Worm (Caenorhabditis elegans) whole organism, L1 larva: ENCODE data around the gene B0416.2.

ENCODE experiments used
- C34B4.2 ChIP-seq: sonication (generic microtip); optimal IDR thresholded peaks from 2 replicates; lab custom pipeline; 2017; ENCODE audit warnings: mild to moderate bottlenecking, missing genetic modification characterization, missing compliant biosample characterization
- F16B12.6 ChIP-seq: fragments of 150-350 bp; optimal IDR thresholded peaks from 2 replicates; lab custom pipeline; 2014; ENCODE audit warnings: missing biosample characterization, missing genetic modification characterization
- Y116A8C.19 ChIP-seq: sonication (generic microtip); optimal IDR thresholded peaks from 2 replicates; lab custom pipeline; 2016; ENCODE audit warnings: missing compliant biosample characterization, missing genetic modification characterization, borderline replicate concordance
- aha-1 ChIP-seq: fragments of 150-350 bp; optimal IDR thresholded peaks from 2 replicates; lab custom pipeline; 2014; ENCODE audit warnings: missing biosample characterization, missing genetic modification characterization
- ama-1 ChIP-seq: fragments of 150-350 bp; optimal IDR thresholded peaks from 2 replicates; lab custom pipeline; 2014
- blmp-1 ChIP-seq: fragments of 150-350 bp; optimal IDR thresholded peaks from 2 replicates; lab custom pipeline; 2014; ENCODE audit warnings: missing biosample characterization, missing genetic modification characterization
- ceh-90 ChIP-seq: sonication (generic microtip); optimal IDR thresholded peaks from 2 replicates; lab custom pipeline; 2016; ENCODE audit warnings: missing genetic modification characterization, missing compliant biosample characterization
- ces-1 ChIP-seq: fragments of 150-350 bp; optimal IDR thresholded peaks from 2 replicates; lab custom pipeline; 2014; ENCODE audit warnings: missing biosample characterization, missing genetic modification reagents, missing genetic modification characterization
- dpl-1 ChIP-seq, 3 experiments: fragments of 150-350 bp in 2 of 3; sonication (generic microtip) in 1 of 3; optimal IDR thresholded peaks; 2 replicates each; lab custom pipeline; 2014 to 2017; ENCODE audit warnings: missing biosample characterization in 3 of 3, missing genetic modification characterization in 3 of 3, missing genetic modification reagents in 3 of 3
- dsc-1 ChIP-seq: sonication (generic microtip); optimal IDR thresholded peaks from 2 replicates; lab custom pipeline; 2016; ENCODE audit warnings: mild to moderate bottlenecking, missing genetic modification characterization, missing compliant biosample characterization
- efl-1 ChIP-seq, 4 experiments: fragments of 150-350 bp; optimal IDR thresholded peaks in 3 of 4; peaks in 1 of 4; 1 replicate in 1 of 4; 2 replicates in 3 of 4; lab custom pipeline; 2014; ENCODE audit warnings: missing biosample characterization in 2 of 4, missing genetic modification characterization in 2 of 4, missing genetic modification reagents in 2 of 4
- efl-3 ChIP-seq: fragments of 200-800 bp; sonication (Bioruptor generic); optimal IDR thresholded peaks from 2 replicates; lab custom pipeline; 2018; ENCODE audit warnings: mild to moderate bottlenecking, missing genetic modification characterization, missing compliant biosample characterization
- egl-27 ChIP-seq, 2 experiments: fragments of 150-350 bp in 1 of 2; sonication (generic microtip); optimal IDR thresholded peaks; 3 replicates each; lab custom pipeline; 2017 to 2018; ENCODE audit warnings: missing biosample characterization in 2 of 2, missing genetic modification characterization in 2 of 2, missing genetic modification reagents in 2 of 2
- elt-2 ChIP-seq: sonication (generic microtip); optimal IDR thresholded peaks from 2 replicates; lab custom pipeline; 2016; ENCODE audit warnings: missing genetic modification characterization, mild to moderate bottlenecking, inconsistent platforms, missing compliant biosample characterization, missing genetic modification reagents
- ets-5 ChIP-seq: fragments of 200-800 bp; sonication (Bioruptor generic); IDR thresholded peaks from 2 replicates; pipeline ENCODE4 v1.3.6; 2022; ENCODE audit warnings: missing genetic modification characterization, missing compliant biosample characterization
- fkh-4 ChIP-seq: sonication (generic microtip); optimal IDR thresholded peaks from 2 replicates; lab custom pipeline; 2016; ENCODE audit warnings: missing compliant biosample characterization, missing genetic modification characterization, borderline replicate concordance
- hlh-4 ChIP-seq: sonication (generic microtip); optimal IDR thresholded peaks from 2 replicates; lab custom pipeline; 2016; ENCODE audit warnings: mild to moderate bottlenecking, missing genetic modification characterization, missing compliant biosample characterization
- irx-1 ChIP-seq: sonication (generic microtip); optimal IDR thresholded peaks from 2 replicates; lab custom pipeline; 2016; ENCODE audit warnings: missing genetic modification characterization, missing compliant biosample characterization
- lin-13 ChIP-seq: fragments of 150-350 bp; optimal IDR thresholded peaks from 2 replicates; lab custom pipeline; 2014; ENCODE audit warnings: missing biosample characterization, missing genetic modification reagents, missing genetic modification characterization
- lin-14 ChIP-seq: fragments of 200-800 bp; sonication (Bioruptor generic); optimal IDR thresholded peaks from 2 replicates; lab custom pipeline; 2018; ENCODE audit warnings: mild to moderate bottlenecking, missing genetic modification characterization, moderate library complexity, missing compliant biosample characterization
- lir-3 ChIP-seq: sonication (generic microtip); optimal IDR thresholded peaks from 2 replicates; lab custom pipeline; 2016; ENCODE audit warnings: mild to moderate bottlenecking, missing genetic modification characterization, moderate library complexity, missing compliant biosample characterization; ENCODE audit not compliant: poor library complexity
- lsy-2 ChIP-seq, 2 experiments: fragments of 150-350 bp; optimal IDR thresholded peaks; 2 replicates each; lab custom pipeline; 2014; ENCODE audit warnings: missing biosample characterization in 2 of 2, missing genetic modification characterization in 2 of 2
- mef-2 ChIP-seq: fragments of 150-350 bp; optimal IDR thresholded peaks from 2 replicates; lab custom pipeline; 2014; ENCODE audit warnings: missing biosample characterization, missing genetic modification characterization
- mep-1 ChIP-seq: fragments of 150-350 bp; optimal IDR thresholded peaks from 2 replicates; lab custom pipeline; 2014; ENCODE audit warnings: missing biosample characterization, missing genetic modification characterization
- nhr-11 ChIP-seq: fragments of 150-350 bp; optimal IDR thresholded peaks from 2 replicates; lab custom pipeline; 2014; ENCODE audit warnings: missing biosample characterization, missing genetic modification characterization
- nhr-19 ChIP-seq: fragments of 200-800 bp; sonication (Bioruptor generic); conservative IDR thresholded peaks from 2 replicates; pipeline ENCODE4 v1.3.6; 2022; ENCODE audit warnings: missing genetic modification characterization, missing compliant biosample characterization
- nhr-20 ChIP-seq: sonication (generic microtip); optimal IDR thresholded peaks from 2 replicates; lab custom pipeline; 2016; ENCODE audit warnings: mild to moderate bottlenecking, missing genetic modification characterization, missing compliant biosample characterization
- nhr-28 ChIP-seq: fragments of 150-350 bp; optimal IDR thresholded peaks from 2 replicates; lab custom pipeline; 2014; ENCODE audit warnings: missing biosample characterization, missing genetic modification characterization
- nhr-47 ChIP-seq: sonication (generic microtip); optimal IDR thresholded peaks from 2 replicates; lab custom pipeline; 2016; ENCODE audit warnings: mild to moderate bottlenecking, missing genetic modification characterization, moderate library complexity, missing compliant biosample characterization
- nhr-71 ChIP-seq: sonication (generic microtip); optimal IDR thresholded peaks from 2 replicates; lab custom pipeline; 2016; ENCODE audit warnings: mild to moderate bottlenecking, missing genetic modification characterization, moderate library complexity, missing compliant biosample characterization
- nhr-76 ChIP-seq: sonication (generic microtip); optimal IDR thresholded peaks from 2 replicates; lab custom pipeline; 2017; ENCODE audit warnings: missing biosample characterization, missing genetic modification characterization
- nhr-84 ChIP-seq: sonication (generic microtip); optimal IDR thresholded peaks from 2 replicates; lab custom pipeline; 2017; ENCODE audit warnings: missing biosample characterization, missing genetic modification characterization
- nhr-85 ChIP-seq: sonication (generic microtip); peaks from one replicate; lab custom pipeline; 2016; ENCODE audit warnings: missing genetic modification characterization, inconsistent platforms, missing compliant biosample characterization
- nhr-90 ChIP-seq: sonication (generic microtip); optimal IDR thresholded peaks from 2 replicates; lab custom pipeline; 2016; ENCODE audit warnings: mild to moderate bottlenecking, missing genetic modification characterization, missing compliant biosample characterization; ENCODE audit not compliant: poor library complexity
- pag-3 ChIP-seq: sonication (generic microtip); optimal IDR thresholded peaks from 2 replicates; lab custom pipeline; 2017; ENCODE audit warnings: missing genetic modification characterization, mild to moderate bottlenecking, missing compliant biosample characterization, antibody characterized with exemption, borderline replicate concordance; ENCODE audit not compliant: insufficient read depth
- pax-3 ChIP-seq: fragments of 200-800 bp; sonication (Bioruptor generic); optimal IDR thresholded peaks from 2 replicates; lab custom pipeline; 2018; ENCODE audit warnings: mild to moderate bottlenecking, missing genetic modification characterization, moderate library complexity, missing compliant biosample characterization
- pqm-1 ChIP-seq: sonication (generic microtip); optimal IDR thresholded peaks from 3 replicates; lab custom pipeline; 2017; ENCODE audit warnings: missing biosample characterization, missing genetic modification characterization
- snpc-4 ChIP-seq: fragments of 150-350 bp; optimal IDR thresholded peaks from 2 replicates; lab custom pipeline; 2014; ENCODE audit warnings: missing biosample characterization, missing genetic modification characterization
- sox-4 ChIP-seq: sonication (generic microtip); optimal IDR thresholded peaks from 2 replicates; lab custom pipeline; 2016; ENCODE audit warnings: missing genetic modification characterization, missing compliant biosample characterization
- sptf-1 ChIP-seq: fragments of 150-350 bp; optimal IDR thresholded peaks from 2 replicates; lab custom pipeline; 2014; ENCODE audit warnings: missing biosample characterization, missing genetic modification characterization
- sup-37 ChIP-seq: fragments of 200-800 bp; sonication (Bioruptor generic); optimal IDR thresholded peaks from 2 replicates; lab custom pipeline; 2018; ENCODE audit warnings: mild to moderate bottlenecking, missing genetic modification characterization, missing compliant biosample characterization
- swsn-7 ChIP-seq: sonication (generic microtip); optimal IDR thresholded peaks from 2 replicates; lab custom pipeline; 2016; ENCODE audit warnings: missing genetic modification characterization, missing compliant biosample characterization
- tlp-1 ChIP-seq: fragments of 150-350 bp; optimal IDR thresholded peaks from 2 replicates; lab custom pipeline; 2014; ENCODE audit warnings: missing biosample characterization, missing genetic modification characterization
- unc-130 ChIP-seq: fragments of 150-350 bp; optimal IDR thresholded peaks from 2 replicates; lab custom pipeline; 2017; ENCODE audit warnings: missing biosample characterization, missing genetic modification characterization, inconsistent platforms
- unc-30 ChIP-seq: sonication (generic microtip); optimal IDR thresholded peaks from 2 replicates; lab custom pipeline; 2017; ENCODE audit warnings: missing biosample characterization, missing genetic modification characterization
- unc-62 ChIP-seq: fragments of 150-350 bp; optimal IDR thresholded peaks from 2 replicates; lab custom pipeline; 2014; ENCODE audit warnings: missing biosample characterization, missing genetic modification reagents, missing genetic modification characterization
- unc-86 ChIP-seq: sonication (generic microtip); optimal IDR thresholded peaks from 2 replicates; lab custom pipeline; 2016; ENCODE audit warnings: missing genetic modification characterization, missing compliant biosample characterization
- vab-15 ChIP-seq: sonication (generic microtip); optimal IDR thresholded peaks from 2 replicates; lab custom pipeline; 2017; ENCODE audit warnings: missing genotype, mild to moderate bottlenecking, missing genetic modification characterization, missing compliant biosample characterization

The B0416.2 gene

ce11 chrX:9261626-9262189 is 37.2 kb upstream of the B0416.2 start:
- TF ChIP-seq unc-86 (tag; lab: Kevin White, UChicago) (no peak), ama-1 (lab: Kevin White, UChicago) (peak; percentile 61), elt-2 (tag; lab: Kevin White, UChicago) (peak; percentile 60)

ce11 chrX:9264231-9264630 is 34.7 kb upstream of the B0416.2 start, which contains the start of gene F18G5.6:
TSS of gene F18G5.6 (minus strand) at chrX:9264331.
- TF ChIP-seq nhr-85 (tag; lab: Kevin White, UChicago) (no peak), tlp-1 (tag; lab: Kevin White, UChicago) (no peak), aha-1 (tag; lab: Kevin White, UChicago) (no peak), C34B4.2 (tag; lab: Kevin White, UChicago) (no peak), sox-4 (tag; lab: Kevin White, UChicago) (no peak), pag-3 (no peak), ces-1 (GFP tag; lab: Kevin White, UChicago) (no peak), sptf-1 (tag; lab: Kevin White, UChicago) (no peak), vab-15 (tag; lab: Kevin White, UChicago) (no peak), unc-86 (tag; lab: Kevin White, UChicago) (no peak), unc-62 (GFP tag; lab: Kevin White, UChicago) (no peak), fkh-4 (no peak), unc-30 (tag; lab: Kevin White, UChicago) (no peak), efl-3 (no peak), swsn-7 (tag; lab: Kevin White, UChicago) (no peak), egl-27 (tag; optimal IDR thresholded peaks at IDR 0.05; lab: Kevin White, UChicago) (no peak), ceh-90 (tag; lab: Kevin White, UChicago) (no peak), pqm-1 (tag; lab: Kevin White, UChicago) (no peak)

- TF ChIP-seq nhr-84 (tag; lab: Kevin White, UChicago), result no peak
- TF ChIP-seq unc-62 (GFP tag; lab: Kevin White, UChicago), result no peak
- no peak for TF ChIP-seq nhr-11
- no peak for TF ChIP-seq ces-1 (GFP tag; lab: Kevin White, UChicago)
- no peak for TF ChIP-seq ceh-90 (tag; lab: Kevin White, UChicago)
- TF ChIP-seq lin-14 (GFP tag; lab: Kevin White, UChicago), result peak; percentile 71
- no peak for TF ChIP-seq blmp-1 (tag; lab: Kevin White, UChicago)
- no peak for TF ChIP-seq sup-37 (GFP tag; lab: Kevin White, UChicago)
- no peak for TF ChIP-seq swsn-7 (tag; lab: Kevin White, UChicago)
- TF ChIP-seq nhr-28, result no peak
- no peak for TF ChIP-seq efl-1 (optimal IDR thresholded peaks at IDR 0.05; lab: Kevin White, UChicago)
- no peak for TF ChIP-seq efl-1 (GFP tag; optimal IDR thresholded peaks at IDR 0.05 in 1 of 2; lab: Kevin White, UChicago)
- TF ChIP-seq lin-13 (GFP tag; lab: Kevin White, UChicago), result no peak
- TF ChIP-seq lsy-2 (tag; optimal IDR thresholded peaks at IDR 0.05; lab: Kevin White, UChicago), result peak in 1 of 2 experiments; percentile 17
- TF ChIP-seq hlh-4, result no peak
- TF ChIP-seq nhr-90 (tag; lab: Kevin White, UChicago), result peak; percentile 26
- no peak for TF ChIP-seq pax-3 (tag; lab: Kevin White, UChicago)
- TF ChIP-seq C34B4.2 (tag; lab: Kevin White, UChicago), result no peak
- no peak for TF ChIP-seq dsc-1 (tag; lab: Kevin White, UChicago)
- no peak for TF ChIP-seq F16B12.6 (tag; lab: Kevin White, UChicago)
- TF ChIP-seq nhr-20 (tag; lab: Kevin White, UChicago), result peak; percentile 55
- no peak for TF ChIP-seq Y116A8C.19 (tag; lab: Kevin White, UChicago)
- no peak for TF ChIP-seq dpl-1 (GFP tag; optimal IDR thresholded peaks at IDR 0.05; lab: Kevin White, UChicago)
- no peak for TF ChIP-seq mef-2
- TF ChIP-seq nhr-76, result no peak
- TF ChIP-seq lir-3, result no peak
- no peak for TF ChIP-seq ets-5 (GFP tag; lab: Robert Waterston, UW)
- no peak for TF ChIP-seq snpc-4 (tag; lab: Kevin White, UChicago)
- peak; percentile 17 for TF ChIP-seq nhr-19
- TF ChIP-seq unc-30 (tag; lab: Kevin White, UChicago), result no peak
- TF ChIP-seq nhr-85 (tag; lab: Kevin White, UChicago), result no peak
- TF ChIP-seq mep-1 (tag; lab: Kevin White, UChicago), result no peak
- TF ChIP-seq egl-27 (tag; optimal IDR thresholded peaks at IDR 0.05; lab: Kevin White, UChicago), result no peak
- peak; percentile 71 for TF ChIP-seq nhr-71 (tag; lab: Kevin White, UChicago)
- no peak for TF ChIP-seq nhr-47 (tag; lab: Kevin White, UChicago)
- TF ChIP-seq irx-1 (tag; lab: Kevin White, UChicago), result no peak
- peak; percentile 39 for TF ChIP-seq unc-130 (tag; lab: Kevin White, UChicago)
- TF ChIP-seq sptf-1 (tag; lab: Kevin White, UChicago), result no peak
Measured at ce11 chrX:9264636-9265035, 34.3 kb upstream of the B0416.2 start.
